Worm (Caenorhabditis elegans) whole organism, early embryonic: ENCODE data around the gene sto-5.

Experiments
- ama-1 ChIP-seq: fragments of 150-350 bp; optimal IDR thresholded peaks from 2 replicates; lab custom pipeline; 2014
- tbx-11 ChIP-seq: fragments of 200-800 bp; sonication (Bioruptor generic); IDR thresholded peaks from 2 replicates; pipeline ENCODE4 v1.3.6; 2022; ENCODE audit warnings: missing genetic modification characterization, missing compliant biosample characterization

DNA sequence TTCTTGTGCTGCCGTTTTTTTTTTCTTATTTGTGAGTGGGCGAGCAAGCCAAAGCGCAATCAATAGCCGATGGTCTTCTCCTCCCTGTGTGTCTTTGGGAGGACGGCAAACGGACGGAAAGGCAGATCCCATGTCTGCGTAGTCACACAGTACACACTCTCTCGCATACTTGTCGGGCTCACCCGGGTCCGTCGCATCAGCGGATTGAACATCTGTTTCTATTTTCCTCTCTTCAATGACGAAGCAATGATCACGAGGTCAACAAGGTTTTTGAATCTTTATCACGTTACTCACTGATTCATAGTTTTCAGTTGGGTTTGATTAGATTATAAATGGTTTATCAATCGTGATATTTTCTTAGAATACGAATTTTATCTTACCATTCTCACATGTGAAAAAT, 9.8 kb downstream of the sto-5 start:
- TF ChIP-seq ama-1, result no peak
- TF ChIP-seq tbx-11 (GFP tag; lab: Robert Waterston, UW), result no peak
